Worm (Caenorhabditis elegans): ENCODE measurements around the gene srsx-2.
"Not testable (repeated sequence)": the region's sequence is repeated elsewhere in the genome, so short reads cannot be mapped to it uniquely, and the experiment has no call there.

srsx-2 gene

ce11 chrV:17416833-17417232 lies 21.4 kb downstream of the srsx-2 start, which contains the start of gene clc-21:
TSS of gene clc-21 (plus strand) at chrV:17417133.
- TF ChIP-seq die-1 (tag; optimal IDR thresholded peaks at IDR 0.05): no peak

ce11 chrV:17414951-17415350 lies 23.3 kb downstream of the srsx-2 start, which contains the start of gene T27C5.12:
TSS of gene T27C5.12 (plus strand) at chrV:17415251.
- TF ChIP-seq sptf-2 (GFP tag; optimal IDR thresholded peaks at IDR 0.05): no peak
- no peak for TF ChIP-seq F52B5.7 (tag; optimal IDR thresholded peaks at IDR 0.05)
- TF ChIP-seq let-607 (tag; optimal IDR thresholded peaks at IDR 0.05): no peak
- TF ChIP-seq egl-44 (GFP tag; IDR thresholded peaks at IDR 0.05): no peak
- no peak for TF ChIP-seq tlf-1 (GFP tag; optimal IDR thresholded peaks at IDR 0.05)
- TF ChIP-seq unc-130 (GFP tag; optimal IDR thresholded peaks at IDR 0.05): no peak
- no peak for TF ChIP-seq snpc-1.3 (tag; optimal IDR thresholded peaks at IDR 0.05; ENCODE audit: insufficient read depth)

DNA sequence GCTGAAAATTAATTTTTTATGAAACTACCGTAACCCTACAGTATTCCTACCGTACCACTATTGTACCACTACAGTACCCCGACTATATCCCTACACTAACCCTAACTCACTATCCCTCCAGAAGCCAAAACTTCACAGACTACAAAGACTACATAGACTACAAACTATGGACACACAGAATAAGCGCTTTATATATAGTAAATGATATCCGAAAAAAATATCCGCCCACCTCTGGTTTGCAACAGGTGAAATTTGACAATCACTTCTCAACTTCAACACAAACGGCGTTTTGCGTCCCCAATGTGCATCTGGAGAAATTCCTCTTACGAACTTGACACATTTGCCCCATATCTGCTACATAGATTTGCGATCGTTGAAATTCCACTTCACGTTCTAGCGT lies 28.3 kb downstream of the srsx-2 start, which contains the start of gene srh-132:
Gene srh-132, plus strand, starts transcription at position 301 of the 400 bp plus-strand sequence.
- not testable (repeated sequence) for TF ChIP-seq F33H1.4 (GFP tag; IDR thresholded peaks at IDR 0.05); tbp1 (GFP tag; optimal IDR thresholded peaks at IDR 0.05); hlh-12 (tag; optimal IDR thresholded peaks at IDR 0.05)

DNA sequence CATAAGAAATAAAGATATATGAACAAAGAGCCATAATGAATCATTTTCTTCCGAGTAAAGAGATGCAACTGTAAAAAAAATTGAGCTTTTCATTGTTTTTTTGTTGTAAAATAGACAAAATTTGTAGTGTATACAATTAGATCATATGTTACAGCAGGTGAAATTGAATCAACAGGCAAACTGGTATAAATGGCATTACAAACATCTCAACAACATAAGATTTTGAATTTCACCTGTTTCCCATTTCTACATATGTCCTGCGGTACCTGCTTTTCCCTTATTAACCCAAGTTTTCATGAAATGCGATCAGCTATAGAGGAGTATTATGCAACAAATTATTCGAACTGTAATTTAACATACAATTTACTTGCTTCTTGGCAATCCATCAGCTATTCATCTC lies 42.8 kb downstream of the srsx-2 start, which contains the start of gene srh-120:
Gene srh-120, plus strand, starts transcription at position 301 of the 400 bp plus-strand sequence.
- TF ChIP-seq ets-4 (GFP tag; optimal IDR thresholded peaks at IDR 0.05) (no peak), Y53F4B.3 (GFP tag; IDR thresholded peaks at IDR 0.05) (no peak), nfya-2 (GFP tag; IDR thresholded peaks at IDR 0.05) (no peak), zfh-2 (GFP tag; conservative IDR thresholded peaks at IDR 0.05) (no peak), C17E4.6 (GFP tag; IDR thresholded peaks at IDR 0.05) (no peak), F49E8.2 (tag; optimal IDR thresholded peaks at IDR 0.05; ENCODE audit: insufficient read depth) (no peak), nhr-27 (tag; optimal IDR thresholded peaks at IDR 0.05) (no peak), K12H6.12 (tag; optimal IDR thresholded peaks at IDR 0.05) (no peak), ccch-3 (GFP tag; optimal IDR thresholded peaks at IDR 0.05) (no peak), F55B11.4 (tag; optimal IDR thresholded peaks at IDR 0.05; ENCODE audit: borderline replicate concordance, insufficient read depth) (no peak), madf-8 (GFP tag; conservative IDR thresholded peaks at IDR 0.05) (no peak), die-1 (tag; optimal IDR thresholded peaks at IDR 0.05) (no peak), cebp-1 (GFP tag; IDR thresholded peaks at IDR 0.05) (no peak), cebp-1 (tag; optimal IDR thresholded peaks at IDR 0.05) (no peak)

Data from whole organism, young adult.